Worm (Caenorhabditis elegans) whole organism, L2 larva: ENCODE measurements around the gene srw-71.

Source experiments
- C34F6.9 ChIP-seq: fragments of 150-350 bp; optimal IDR thresholded peaks from 2 replicates; lab custom pipeline; 2014; ENCODE audit warnings: missing biosample characterization, missing genetic modification characterization
- F13H6.1 ChIP-seq: sonication (generic microtip); optimal IDR thresholded peaks from 2 replicates; lab custom pipeline; 2016; ENCODE audit warnings: missing genetic modification characterization, missing compliant biosample characterization
- R02D3.7 ChIP-seq: fragments of 150-350 bp; optimal IDR thresholded peaks from 2 replicates; lab custom pipeline; 2014; ENCODE audit warnings: missing biosample characterization, missing genetic modification characterization
- Y55F3AM.14 ChIP-seq: fragments of 200-800 bp; sonication (Bioruptor generic); optimal IDR thresholded peaks from 2 replicates; lab custom pipeline; 2018; ENCODE audit warnings: mild to moderate bottlenecking, missing genetic modification characterization, missing compliant biosample characterization
- alr-1 ChIP-seq: fragments of 150-350 bp; optimal IDR thresholded peaks from 2 replicates; lab custom pipeline; 2014; ENCODE audit warnings: missing biosample characterization, missing genetic modification characterization
- aly-2 ChIP-seq: fragments of 150-350 bp; optimal IDR thresholded peaks from 2 replicates; lab custom pipeline; 2014; ENCODE audit warnings: missing biosample characterization, missing genetic modification characterization
- blmp-1 ChIP-seq: sonication (generic microtip); optimal IDR thresholded peaks from 2 replicates; lab custom pipeline; 2017; ENCODE audit warnings: missing genetic modification characterization, mild to moderate bottlenecking, missing compliant biosample characterization, antibody characterized with exemption, moderate library complexity; ENCODE audit not compliant: insufficient read depth
- ceh-82 ChIP-seq: fragments of 150-350 bp; optimal IDR thresholded peaks from 2 replicates; lab custom pipeline; 2014; ENCODE audit warnings: missing biosample characterization, missing genetic modification characterization
- crh-2 ChIP-seq: sonication (generic microtip); optimal IDR thresholded peaks from 2 replicates; lab custom pipeline; 2017; ENCODE audit warnings: missing biosample characterization, missing genetic modification characterization
- dmd-4 ChIP-seq: sonication (generic microtip); optimal IDR thresholded peaks from 2 replicates; lab custom pipeline; 2017; ENCODE audit warnings: missing biosample characterization, missing genetic modification characterization
- egl-27 ChIP-seq: sonication (generic microtip); optimal IDR thresholded peaks from 3 replicates; lab custom pipeline; 2017; ENCODE audit warnings: missing biosample characterization, missing genetic modification reagents, missing genetic modification characterization
- elt-1 ChIP-seq: fragments of 150-350 bp; optimal IDR thresholded peaks from 2 replicates; lab custom pipeline; 2014; ENCODE audit warnings: missing biosample characterization, missing genetic modification characterization
- elt-3 ChIP-seq: sonication (generic microtip); optimal IDR thresholded peaks from 2 replicates; lab custom pipeline; 2017; ENCODE audit warnings: missing biosample characterization, missing genetic modification characterization
- fos-1 ChIP-seq: fragments of 150-350 bp; optimal IDR thresholded peaks from 2 replicates; lab custom pipeline; 2014; ENCODE audit warnings: missing biosample characterization, missing genetic modification characterization
- gmeb-1 ChIP-seq: fragments of 150-350 bp; optimal IDR thresholded peaks from 2 replicates; lab custom pipeline; 2014; ENCODE audit warnings: missing biosample characterization, missing genetic modification characterization
- lin-11 ChIP-seq: fragments of 150-350 bp; sonication (generic microtip); optimal IDR thresholded peaks from 2 replicates; lab custom pipeline; 2014; ENCODE audit warnings: missing biosample characterization, missing genetic modification characterization, inconsistent platforms, mixed read lengths
- lin-13 ChIP-seq: fragments of 150-350 bp; optimal IDR thresholded peaks from 2 replicates; lab custom pipeline; 2014; ENCODE audit warnings: missing biosample characterization, missing genetic modification reagents, missing genetic modification characterization
- lin-39 ChIP-seq: fragments of 150-350 bp; optimal IDR thresholded peaks from 2 replicates; lab custom pipeline; 2014; ENCODE audit warnings: missing biosample characterization, missing genetic modification reagents, missing genetic modification characterization
- lsy-2 ChIP-seq, 2 experiments: fragments of 150-350 bp in 1 of 2; sonication (generic microtip) in 1 of 2; optimal IDR thresholded peaks; 2 replicates each; lab custom pipeline; 2014 to 2017; ENCODE audit warnings: missing biosample characterization in 2 of 2, missing genetic modification characterization in 2 of 2
- mab-5 ChIP-seq: fragments of 150-350 bp; optimal IDR thresholded peaks from 2 replicates; lab custom pipeline; 2014; ENCODE audit warnings: missing biosample characterization, missing genetic modification characterization
- mbf-1 ChIP-seq: sonication (generic microtip); optimal IDR thresholded peaks from 2 replicates; lab custom pipeline; 2017; ENCODE audit warnings: missing biosample characterization, missing genetic modification characterization
- mdl-1 ChIP-seq, 2 experiments: fragments of 150-350 bp in 1 of 2; sonication (generic microtip) in 1 of 2; optimal IDR thresholded peaks; 2 replicates each; lab custom pipeline; 2017; ENCODE audit warnings: missing biosample characterization in 2 of 2, missing genetic modification characterization in 2 of 2
- nhr-10 ChIP-seq: sonication (generic microtip); optimal IDR thresholded peaks from 2 replicates; lab custom pipeline; 2017; ENCODE audit warnings: missing biosample characterization, missing genetic modification characterization
- nhr-11 ChIP-seq: fragments of 150-350 bp; optimal IDR thresholded peaks from 2 replicates; lab custom pipeline; 2014; ENCODE audit warnings: missing biosample characterization, missing genetic modification characterization
- nhr-129 ChIP-seq: fragments of 150-350 bp; optimal IDR thresholded peaks from 2 replicates; lab custom pipeline; 2014; ENCODE audit warnings: missing biosample characterization, missing genetic modification characterization
- nhr-21 ChIP-seq: fragments of 150-350 bp; optimal IDR thresholded peaks from 2 replicates; lab custom pipeline; 2014; ENCODE audit warnings: missing biosample characterization, missing genetic modification characterization
- nhr-23 ChIP-seq: fragments of 150-350 bp; optimal IDR thresholded peaks from 2 replicates; lab custom pipeline; 2014; ENCODE audit warnings: missing biosample characterization, missing genetic modification reagents, missing genetic modification characterization
- nhr-237 ChIP-seq: fragments of 150-350 bp; optimal IDR thresholded peaks from 2 replicates; lab custom pipeline; 2014; ENCODE audit warnings: missing biosample characterization, missing genetic modification characterization
- nhr-25 ChIP-seq: fragments of 150-350 bp; sonication (generic microtip); optimal IDR thresholded peaks from 3 replicates; lab custom pipeline; 2014; ENCODE audit warnings: missing biosample characterization, missing genetic modification characterization
- nhr-6 ChIP-seq: fragments of 150-350 bp; optimal IDR thresholded peaks from 2 replicates; lab custom pipeline; 2014; ENCODE audit warnings: missing biosample characterization, missing genetic modification characterization
- peb-1 ChIP-seq: fragments of 150-350 bp; optimal IDR thresholded peaks from 2 replicates; lab custom pipeline; 2014; ENCODE audit warnings: missing biosample characterization, missing genetic modification characterization
- sem-4 ChIP-seq: fragments of 150-350 bp; optimal IDR thresholded peaks from 2 replicates; lab custom pipeline; 2014; ENCODE audit warnings: missing biosample characterization, missing genetic modification reagents, missing genetic modification characterization
- skn-1 ChIP-seq: sonication (generic microtip); optimal IDR thresholded peaks from 2 replicates; lab custom pipeline; 2017; ENCODE audit warnings: missing biosample characterization, missing genetic modification characterization
- sma-3 ChIP-seq: sonication (generic microtip); optimal IDR thresholded peaks from 2 replicates; lab custom pipeline; 2016; ENCODE audit warnings: missing genetic modification reagents, missing genetic modification characterization, missing compliant biosample characterization
- sma-9 ChIP-seq, 2 experiments: fragments of 150-350 bp in 1 of 2; sonication (generic microtip) in 1 of 2; optimal IDR thresholded peaks; 2 replicates each; lab custom pipeline; 2014 to 2016; ENCODE audit warnings: missing genetic modification characterization in 2 of 2, mild to moderate bottlenecking in 1 of 2, missing biosample characterization in 1 of 2, missing compliant biosample characterization in 1 of 2, missing genetic modification reagents in 1 of 2, moderate library complexity in 1 of 2
- unc-39 ChIP-seq: fragments of 150-350 bp; optimal IDR thresholded peaks from 2 replicates; lab custom pipeline; 2014; ENCODE audit warnings: missing biosample characterization, missing genetic modification characterization
- unc-62 ChIP-seq: fragments of 150-350 bp; optimal IDR thresholded peaks from 2 replicates; lab custom pipeline; 2014; ENCODE audit warnings: missing biosample characterization, missing genetic modification reagents, missing genetic modification characterization
- zag-1 ChIP-seq: fragments of 150-350 bp; optimal IDR thresholded peaks from 2 replicates; lab custom pipeline; 2014; ENCODE audit warnings: missing biosample characterization, missing genetic modification characterization
- ztf-11 ChIP-seq: sonication (generic microtip); optimal IDR thresholded peaks from 2 replicates; lab custom pipeline; 2017; ENCODE audit warnings: missing biosample characterization, missing genetic modification characterization
- ztf-4 ChIP-seq: fragments of 150-350 bp; optimal IDR thresholded peaks from 2 replicates; lab custom pipeline; 2014; ENCODE audit warnings: missing biosample characterization, missing genetic modification characterization

srw-71 gene

DNA sequence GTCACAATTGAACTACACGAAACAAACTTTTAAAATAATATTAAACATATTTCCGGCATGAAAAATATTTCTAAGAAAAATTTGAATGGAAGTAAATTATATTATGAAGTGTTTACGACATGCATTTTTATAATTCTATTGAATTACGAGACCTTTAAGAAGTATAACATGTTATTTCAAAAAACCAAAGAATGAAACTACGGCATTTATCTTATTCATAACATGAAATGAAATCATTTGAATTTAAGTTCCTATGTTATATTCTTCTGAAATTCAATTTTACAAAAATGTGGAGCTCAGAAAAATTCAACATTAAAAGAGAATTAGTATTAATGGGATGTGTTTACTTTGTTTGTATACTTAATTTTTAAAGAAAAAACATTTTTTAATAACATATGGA lies at the start of gene srw-71:
Gene srw-71, minus strand, starts transcription at position 101 of the 400 bp plus-strand sequence.
- TF ChIP-seq egl-27 (tag; lab: Kevin White, UChicago) = no peak
- TF ChIP-seq lin-39 = no peak
- TF ChIP-seq aly-2 = no peak
- TF ChIP-seq nhr-21 (tag; lab: Kevin White, UChicago) = no peak
- no peak for TF ChIP-seq nhr-25 (tag; lab: Kevin White, UChicago)
- TF ChIP-seq nhr-129 (tag; lab: Kevin White, UChicago) = no peak
- no peak for TF ChIP-seq F13H6.1 (tag; lab: Kevin White, UChicago)
- no peak for TF ChIP-seq ceh-82

DNA sequence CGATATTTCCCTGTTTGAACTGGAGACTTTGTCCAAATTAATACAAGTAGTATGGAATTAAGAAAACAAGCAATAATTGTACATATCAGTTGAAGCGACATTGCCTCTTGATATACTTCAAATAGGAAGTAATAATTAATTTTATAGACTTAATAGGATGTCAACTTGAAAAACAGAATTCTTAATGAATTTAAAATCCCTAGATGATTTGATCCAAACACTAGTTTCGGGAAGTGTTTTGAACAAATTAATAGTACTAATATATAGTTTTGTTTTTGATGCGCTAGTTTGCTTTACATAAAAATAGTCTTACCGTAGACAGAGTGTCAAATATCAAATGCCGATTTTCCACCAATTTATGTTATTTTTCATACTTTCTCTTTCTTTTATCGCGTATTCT lies 47.5 kb upstream of the srw-71 start, which contains the start of gene str-190:
Gene str-190, minus strand, starts transcription at position 101 of the 400 bp plus-strand sequence.
- TF ChIP-seq Y55F3AM.14 (GFP tag; lab: Kevin White, UChicago) (no peak), nhr-21 (tag; lab: Kevin White, UChicago) (no peak), mdl-1 (tag; optimal IDR thresholded peaks at IDR 0.05; lab: Kevin White, UChicago) (no peak), nhr-25 (tag; lab: Kevin White, UChicago) (no peak), ztf-4 (tag; lab: Kevin White, UChicago) (no peak)

DNA sequence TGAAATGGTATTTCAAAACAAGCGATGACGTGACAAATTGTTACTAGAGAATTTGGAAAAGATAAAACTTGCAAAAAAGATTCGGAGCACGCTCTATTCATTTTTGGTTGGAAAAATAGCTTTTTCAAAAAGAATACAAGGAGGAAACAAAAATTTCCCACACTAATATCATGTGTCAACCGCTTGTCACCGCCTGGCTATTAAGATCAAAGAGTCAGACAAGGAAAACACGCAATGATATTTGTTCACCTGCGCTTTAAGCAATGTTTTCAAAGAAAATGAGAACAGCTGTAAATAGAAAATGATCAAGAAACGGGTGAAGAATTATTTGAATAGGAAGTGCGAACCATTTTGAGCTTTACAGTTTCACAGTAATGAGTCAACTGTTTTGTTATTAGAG lies 45.9 kb upstream of the srw-71 start, which contains the start of gene srh-125:
Gene srh-125, minus strand, starts transcription at position 101 of the 400 bp plus-strand sequence.
- TF ChIP-seq nhr-11 (tag; lab: Kevin White, UChicago) (no peak), fos-1 (tag; lab: Kevin White, UChicago) (no peak), lin-11 (tag; lab: Kevin White, UChicago) (no peak), nhr-23 (tag; lab: Kevin White, UChicago) (no peak), elt-1 (tag; lab: Kevin White, UChicago) (no peak), nhr-10 (tag; lab: Kevin White, UChicago) (no peak), mbf-1 (tag; lab: Kevin White, UChicago) (no peak), blmp-1 (tag; lab: Kevin White, UChicago) (no peak), C34F6.9 (tag; lab: Kevin White, UChicago) (no peak), gmeb-1 (no peak), nhr-6 (tag; lab: Kevin White, UChicago) (no peak), nhr-237 (tag; lab: Kevin White, UChicago) (no peak), nhr-21 (tag; lab: Kevin White, UChicago) (no peak), sma-3 (GFP tag; lab: Kevin White, UChicago) (no peak)

DNA sequence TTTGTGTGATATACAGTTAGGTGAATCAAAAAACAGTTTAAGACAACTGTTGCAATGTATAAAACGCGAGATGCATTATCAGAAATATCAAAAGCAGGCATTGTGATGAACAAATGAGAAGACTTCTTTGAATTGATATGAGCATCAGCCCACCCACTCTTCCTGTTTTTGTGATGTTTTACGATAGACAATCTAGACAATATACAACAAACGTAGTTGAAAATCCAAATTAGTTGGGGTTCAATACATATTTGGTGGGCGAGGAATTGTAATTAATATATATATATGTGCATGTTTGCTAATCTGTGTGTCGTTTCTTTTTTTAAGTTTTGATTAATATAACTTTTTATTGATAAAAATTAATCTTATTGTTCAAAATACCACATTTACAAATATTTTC lies 41.9 kb upstream of the srw-71 start, which contains the start of gene str-28:
Gene str-28, minus strand, starts transcription at position 101 of the 400 bp plus-strand sequence.
- TF ChIP-seq crh-2 = no peak
- TF ChIP-seq ztf-4 (tag; lab: Kevin White, UChicago) = no peak
- no peak for TF ChIP-seq unc-39 (tag; lab: Kevin White, UChicago)
- TF ChIP-seq fos-1 (tag; lab: Kevin White, UChicago) = no peak
- no peak for TF ChIP-seq lin-39
- no peak for TF ChIP-seq nhr-23 (tag; lab: Kevin White, UChicago)
- no peak for TF ChIP-seq ztf-11 (tag; lab: Kevin White, UChicago)
- TF ChIP-seq R02D3.7 (tag; lab: Kevin White, UChicago) = no peak
- TF ChIP-seq sem-4 (tag; lab: Kevin White, UChicago) = no peak
- no peak for TF ChIP-seq nhr-237 (tag; lab: Kevin White, UChicago)
- no peak for TF ChIP-seq unc-62 (GFP tag; lab: Kevin White, UChicago)
- no peak for TF ChIP-seq ceh-82
- TF ChIP-seq lsy-2 (tag; optimal IDR thresholded peaks at IDR 0.05; lab: Kevin White, UChicago) = no peak
- TF ChIP-seq Y55F3AM.14 (GFP tag; lab: Kevin White, UChicago) = no peak
- TF ChIP-seq sma-9 (GFP tag; optimal IDR thresholded peaks at IDR 0.05; lab: Kevin White, UChicago) = no peak
- no peak for TF ChIP-seq sma-9 (tag; optimal IDR thresholded peaks at IDR 0.05; lab: Kevin White, UChicago)
- no peak for TF ChIP-seq nhr-10 (tag; lab: Kevin White, UChicago)
- no peak for TF ChIP-seq dmd-4 (tag; lab: Kevin White, UChicago)
- no peak for TF ChIP-seq sma-3 (GFP tag; lab: Kevin White, UChicago)

DNA sequence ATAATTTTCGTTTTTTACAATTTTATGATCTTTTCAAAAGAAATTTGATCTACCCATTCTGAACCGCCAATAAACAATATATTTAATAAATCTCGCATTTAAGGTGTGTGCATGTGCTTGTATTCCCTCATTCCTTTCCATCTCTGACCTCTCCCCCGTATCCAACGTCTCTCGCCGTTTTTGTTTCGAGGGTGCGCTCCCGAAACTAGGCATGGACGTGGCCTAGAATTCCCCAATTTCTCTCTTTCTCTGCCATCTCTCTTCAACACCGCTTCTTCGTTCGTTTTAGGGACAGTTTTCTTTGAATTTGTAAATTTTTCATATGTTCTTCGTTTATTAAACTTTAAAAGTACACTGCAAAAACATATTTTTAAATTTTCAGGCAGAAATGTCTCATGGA lies 34.6 kb upstream of the srw-71 start, which contains the start of gene F25E5.1:
Gene F25E5.1, plus strand, starts transcription at position 376 of the 400 bp plus-strand sequence.
- TF ChIP-seq ceh-82 = no peak
- TF ChIP-seq peb-1 = no peak
- TF ChIP-seq skn-1 (tag; lab: Kevin White, UChicago) = no peak
- TF ChIP-seq aly-2 = no peak
- TF ChIP-seq lin-11 (tag; lab: Kevin White, UChicago) = peak; percentile 36
- no peak for TF ChIP-seq dmd-4 (tag; lab: Kevin White, UChicago)
- TF ChIP-seq elt-3 (tag; lab: Kevin White, UChicago) = no peak
- peak; percentile 56 for TF ChIP-seq mab-5 (tag; lab: Kevin White, UChicago)
- TF ChIP-seq Y55F3AM.14 (GFP tag; lab: Kevin White, UChicago) = no peak
- TF ChIP-seq alr-1 (tag; lab: Kevin White, UChicago) = no peak
- peak in 1 of 2 experiments; percentile 2 for TF ChIP-seq lsy-2 (tag; optimal IDR thresholded peaks at IDR 0.05; lab: Kevin White, UChicago)
- no peak for TF ChIP-seq nhr-23 (tag; lab: Kevin White, UChicago)
- no peak for TF ChIP-seq nhr-21 (tag; lab: Kevin White, UChicago)
- peak; percentile 56 for TF ChIP-seq gmeb-1
- TF ChIP-seq lin-39 = no peak
- peak; percentile 53 for TF ChIP-seq lin-13 (GFP tag; lab: Kevin White, UChicago)
- peak in 1 of 2 experiments; percentile 57 for TF ChIP-seq mdl-1 (tag; optimal IDR thresholded peaks at IDR 0.05; lab: Kevin White, UChicago)
- peak; percentile 78 for TF ChIP-seq F13H6.1 (tag; lab: Kevin White, UChicago)
- TF ChIP-seq crh-2 = peak; percentile 75
- no peak for TF ChIP-seq egl-27 (tag; lab: Kevin White, UChicago)
- TF ChIP-seq zag-1 = peak; percentile 13
- peak; percentile 55 for TF ChIP-seq fos-1 (tag; lab: Kevin White, UChicago)
- peak; percentile 87 for TF ChIP-seq C34F6.9 (tag; lab: Kevin White, UChicago)
- TF ChIP-seq R02D3.7 (tag; lab: Kevin White, UChicago) = no peak
